Worm (Caenorhabditis elegans) whole organism, young adult: ENCODE measurements around the gene C16C8.22.

Source experiments
- B0035.1 ChIP-seq: sonication (generic microtip); optimal IDR thresholded peaks from 2 replicates; lab custom pipeline; 2016; ENCODE audit warnings: missing genetic modification characterization, mild to moderate bottlenecking, missing compliant biosample characterization, missing genotype, missing genetic modification reagents
- C06A6.2 ChIP-seq: fragments of 200-800 bp; sonication (Bioruptor generic); conservative IDR thresholded peaks from 2 replicates; pipeline ENCODE4 v1.3.6; 2022; ENCODE audit warnings: missing genetic modification characterization, missing compliant biosample characterization
- F37B4.10 ChIP-seq: fragments of 200-800 bp; sonication (Bioruptor generic); IDR thresholded peaks from 2 replicates; pipeline ENCODE4 v1.3.6; 2022; ENCODE audit warnings: missing genetic modification characterization, missing compliant biosample characterization
- F39B2.1 ChIP-seq: fragments of 200-800 bp; sonication (Bioruptor generic); IDR thresholded peaks from 2 replicates; pipeline ENCODE4 v1.3.6; 2022; ENCODE audit warnings: missing genetic modification reagents, missing genetic modification characterization, missing compliant biosample characterization
- F49E8.2 ChIP-seq: sonication (generic microtip); optimal IDR thresholded peaks from 3 replicates; lab custom pipeline; 2017; ENCODE audit warnings: missing genetic modification characterization, mild to moderate bottlenecking, missing compliant biosample characterization, antibody characterized with exemption, moderate library complexity; ENCODE audit not compliant: insufficient read depth
- F52B5.7 ChIP-seq: sonication (generic microtip); optimal IDR thresholded peaks from 2 replicates; lab custom pipeline; 2016; ENCODE audit warnings: mild to moderate bottlenecking, missing genetic modification characterization, missing compliant biosample characterization
- F57A8.1 ChIP-seq: fragments of 200-800 bp; sonication (Bioruptor generic); optimal IDR thresholded peaks from 2 replicates; lab custom pipeline; 2018; ENCODE audit warnings: mild to moderate bottlenecking, missing genetic modification characterization, moderate library complexity, missing compliant biosample characterization
- F57C9.4 ChIP-seq: sonication (generic microtip); optimal IDR thresholded peaks from 2 replicates; lab custom pipeline; 2017; ENCODE audit warnings: mild to moderate bottlenecking, missing genetic modification characterization, missing compliant biosample characterization
- K11D2.4 ChIP-seq: fragments of 200-800 bp; sonication (Bioruptor generic); IDR thresholded peaks from 2 replicates; pipeline ENCODE4 v1.3.6; 2022; ENCODE audit warnings: missing genetic modification reagents, missing genetic modification characterization, missing compliant biosample characterization
- K12H6.12 ChIP-seq: fragments of 200-800 bp; sonication (Bioruptor generic); optimal IDR thresholded peaks from 2 replicates; lab custom pipeline; 2018; ENCODE audit warnings: mild to moderate bottlenecking, missing genetic modification characterization, missing compliant biosample characterization
- Y56A3A.18 ChIP-seq: fragments of 200-800 bp; sonication (Bioruptor generic); IDR thresholded peaks from 2 replicates; pipeline ENCODE4 v1.3.6; 2022; ENCODE audit warnings: missing genetic modification reagents, missing genetic modification characterization, missing compliant biosample characterization
- Y95B8A.8 ChIP-seq: fragments of 200-800 bp; sonication (Bioruptor generic); IDR thresholded peaks from 2 replicates; pipeline ENCODE4 v1.3.6; 2022; ENCODE audit warnings: missing genetic modification reagents, missing genetic modification characterization, missing compliant biosample characterization
- ZK185.1 ChIP-seq: sonication (generic microtip); optimal IDR thresholded peaks from 2 replicates; lab custom pipeline; 2016; ENCODE audit warnings: mild to moderate bottlenecking, missing genetic modification characterization, missing compliant biosample characterization; ENCODE audit not compliant: poor library complexity, severe bottlenecking
- atf-7 ChIP-seq: sonication (generic microtip); optimal IDR thresholded peaks from 2 replicates; lab custom pipeline; 2017; ENCODE audit warnings: mild to moderate bottlenecking, missing genetic modification characterization, missing compliant biosample characterization
- athp-1 ChIP-seq: sonication (generic microtip); optimal IDR thresholded peaks from 2 replicates; lab custom pipeline; 2017; ENCODE audit warnings: mild to moderate bottlenecking, missing genetic modification characterization, missing compliant biosample characterization
- attf-3 ChIP-seq: fragments of 200-800 bp; sonication (Bioruptor generic); conservative IDR thresholded peaks from 2 replicates; pipeline ENCODE4 v1.3.6; 2022; ENCODE audit warnings: missing genetic modification reagents, missing genetic modification characterization, missing compliant biosample characterization
- attf-6 ChIP-seq: fragments of 200-800 bp; sonication (Bioruptor generic); IDR thresholded peaks from 2 replicates; pipeline ENCODE4 v1.3.6; 2022; ENCODE audit warnings: missing genetic modification reagents, missing genetic modification characterization, missing compliant biosample characterization
- ceh-40 ChIP-seq: fragments of 200-800 bp; sonication (Bioruptor generic); IDR thresholded peaks from 2 replicates; pipeline ENCODE4 v1.3.6; 2022; ENCODE audit warnings: missing genetic modification characterization, missing compliant biosample characterization
- ceh-91 ChIP-seq: fragments of 200-800 bp; sonication (Bioruptor generic); IDR thresholded peaks from 2 replicates; pipeline ENCODE4 v1.3.6; 2022; ENCODE audit warnings: missing genetic modification reagents, missing genetic modification characterization, missing compliant biosample characterization
- dox-1 ChIP-seq: fragments of 200-800 bp; sonication (Bioruptor generic); IDR thresholded peaks from 2 replicates; pipeline ENCODE4 v1.3.6; 2022; ENCODE audit warnings: missing genetic modification reagents, missing genetic modification characterization, missing compliant biosample characterization
- egl-18 ChIP-seq: fragments of 200-800 bp; sonication (Bioruptor generic); IDR thresholded peaks from 2 replicates; pipeline ENCODE4 v1.3.6; 2022; ENCODE audit warnings: missing genetic modification reagents, missing genetic modification characterization, missing compliant biosample characterization
- egl-44 ChIP-seq: fragments of 200-800 bp; sonication (Bioruptor generic); IDR thresholded peaks from 2 replicates; pipeline ENCODE4 v1.3.6; 2022; ENCODE audit warnings: missing genetic modification reagents, missing genetic modification characterization, missing compliant biosample characterization
- ets-4 ChIP-seq: fragments of 200-800 bp; sonication (Bioruptor generic); optimal IDR thresholded peaks from 2 replicates; lab custom pipeline; 2018; ENCODE audit warnings: mild to moderate bottlenecking, missing genetic modification characterization, missing compliant biosample characterization
- hlh-12 ChIP-seq: sonication (generic microtip); optimal IDR thresholded peaks from 2 replicates; lab custom pipeline; 2016; ENCODE audit warnings: missing genetic modification characterization, missing compliant biosample characterization
- hmg-20 ChIP-seq: fragments of 200-800 bp; sonication (Bioruptor generic); IDR thresholded peaks from 2 replicates; pipeline ENCODE4 v1.3.6; 2022; ENCODE audit warnings: missing genetic modification reagents, missing genetic modification characterization, missing compliant biosample characterization
- hsf-1 ChIP-seq: fragments of 200-800 bp; sonication (Bioruptor generic); IDR thresholded peaks from 2 replicates; pipeline ENCODE4 v1.3.6; 2022; ENCODE audit warnings: missing genetic modification reagents, missing genetic modification characterization, missing compliant biosample characterization
- let-607 ChIP-seq, 2 experiments: fragments of 200-800 bp in 1 of 2; sonication (Bioruptor generic) in 1 of 2; sonication (generic microtip) in 1 of 2; optimal IDR thresholded peaks; 2 replicates each; lab custom pipeline; 2016 to 2018; ENCODE audit warnings: mild to moderate bottlenecking in 2 of 2, missing compliant biosample characterization in 2 of 2, missing genetic modification characterization in 2 of 2, moderate library complexity in 2 of 2, missing genotype in 1 of 2
- lin-35 ChIP-seq, 3 experiments: fragments of 150-350 bp in 2 of 3; sonication (generic microtip) in 1 of 3; optimal IDR thresholded peaks; 2 replicates each; lab custom pipeline; 2014 to 2018; ENCODE audit warnings: missing biosample characterization in 3 of 3, missing genetic modification characterization in 3 of 3, missing genetic modification reagents in 3 of 3
- lin-40 ChIP-seq: sonication (generic microtip); optimal IDR thresholded peaks from 2 replicates; lab custom pipeline; 2016; ENCODE audit warnings: missing genetic modification characterization, mild to moderate bottlenecking, missing compliant biosample characterization, missing genotype, missing genetic modification reagents
- lir-1 ChIP-seq: fragments of 200-800 bp; sonication (Bioruptor generic); conservative IDR thresholded peaks from 2 replicates; pipeline ENCODE4 v1.3.6; 2022; ENCODE audit warnings: missing genetic modification reagents, missing genetic modification characterization, missing compliant biosample characterization
- lsl-1 ChIP-seq: fragments of 200-800 bp; sonication (Bioruptor generic); optimal IDR thresholded peaks from 2 replicates; lab custom pipeline; 2018; ENCODE audit warnings: mild to moderate bottlenecking, missing genetic modification characterization, moderate library complexity, missing compliant biosample characterization
- madf-3 ChIP-seq: fragments of 200-800 bp; sonication (Bioruptor generic); IDR thresholded peaks from 2 replicates; pipeline ENCODE4 v1.3.6; 2022; ENCODE audit warnings: missing genetic modification reagents, missing genetic modification characterization, missing compliant biosample characterization
- madf-8 ChIP-seq: fragments of 200-800 bp; sonication (Bioruptor generic); conservative IDR thresholded peaks from 2 replicates; pipeline ENCODE4 v1.3.6; 2022; ENCODE audit warnings: missing genetic modification reagents, missing genetic modification characterization, missing compliant biosample characterization
- nfya-1 ChIP-seq: sonication (generic microtip); optimal IDR thresholded peaks from 2 replicates; lab custom pipeline; 2017; ENCODE audit warnings: antibody characterized with exemption, missing compliant biosample characterization, missing genetic modification characterization, borderline replicate concordance; ENCODE audit not compliant: insufficient read depth
- nhr-27 ChIP-seq: fragments of 200-800 bp; sonication (Bioruptor generic); optimal IDR thresholded peaks from 2 replicates; lab custom pipeline; 2018; ENCODE audit warnings: mild to moderate bottlenecking, missing genetic modification characterization, moderate library complexity, missing compliant biosample characterization
- nhr-90 ChIP-seq: sonication (generic microtip); optimal IDR thresholded peaks from 2 replicates; lab custom pipeline; 2016; ENCODE audit warnings: missing genotype, mild to moderate bottlenecking, missing genetic modification characterization, missing compliant biosample characterization
- pha-4 ChIP-seq: fragments of 150-350 bp; sonication (generic microtip); optimal IDR thresholded peaks from 2 replicates; lab custom pipeline; 2014; ENCODE audit warnings: missing biosample characterization, missing genetic modification reagents, missing genetic modification characterization
- rpc-1 ChIP-seq, 2 experiments: fragments of 150-350 bp in 1 of 2; sonication (generic microtip) in 1 of 2; optimal IDR thresholded peaks; 2 replicates each; lab custom pipeline; 2014 to 2018; ENCODE audit warnings: missing biosample characterization in 1 of 2, missing genetic modification characterization in 1 of 2, missing genetic modification reagents in 1 of 2, missing genotype in 1 of 2
- snpc-1.1 ChIP-seq: sonication (generic microtip); optimal IDR thresholded peaks from 2 replicates; lab custom pipeline; 2017; ENCODE audit warnings: missing genetic modification characterization, mild to moderate bottlenecking, missing compliant biosample characterization, antibody characterized with exemption, moderate library complexity, missing genotype, missing genetic modification reagents; ENCODE audit not compliant: insufficient read depth
- snpc-4 ChIP-seq, 5 experiments: fragments of 150-350 bp in 1 of 5; sonication (generic microtip) in 4 of 5; optimal IDR thresholded peaks; 2 replicates each; lab custom pipeline; 2014 to 2018; ENCODE audit warnings: missing genetic modification characterization in 5 of 5, missing biosample characterization in 3 of 5, antibody characterized with exemption in 2 of 5, mild to moderate bottlenecking in 2 of 5, missing compliant biosample characterization in 2 of 5, missing genotype in 2 of 5, moderate library complexity in 2 of 5, missing genetic modification reagents in 1 of 5
- tbp1 ChIP-seq: fragments of 200-800 bp; sonication (Bioruptor generic); optimal IDR thresholded peaks from 2 replicates; lab custom pipeline; 2018; ENCODE audit warnings: mild to moderate bottlenecking, missing genetic modification characterization, missing compliant biosample characterization
- tlf-1 ChIP-seq: fragments of 200-800 bp; sonication (Bioruptor generic); optimal IDR thresholded peaks from 2 replicates; lab custom pipeline; 2018; ENCODE audit warnings: mild to moderate bottlenecking, missing genetic modification characterization, missing compliant biosample characterization
- unc-130 ChIP-seq: sonication (generic microtip); optimal IDR thresholded peaks from 2 replicates; lab custom pipeline; 2016; ENCODE audit warnings: missing genetic modification reagents, missing genetic modification characterization, missing compliant biosample characterization
- ztf-18 ChIP-seq: sonication (generic microtip); optimal IDR thresholded peaks from 2 replicates; lab custom pipeline; 2016; ENCODE audit warnings: missing genotype, mild to moderate bottlenecking, missing genetic modification characterization, missing compliant biosample characterization
- ztf-22 ChIP-seq: fragments of 200-800 bp; sonication (Bioruptor generic); optimal IDR thresholded peaks from 2 replicates; lab custom pipeline; 2018; ENCODE audit warnings: mild to moderate bottlenecking, missing genetic modification characterization, moderate library complexity, missing compliant biosample characterization
- ztf-25 ChIP-seq: fragments of 200-800 bp; sonication (Bioruptor generic); IDR thresholded peaks from 2 replicates; pipeline ENCODE4 v1.3.6; 2022; ENCODE audit warnings: missing genetic modification reagents, missing genetic modification characterization, missing compliant biosample characterization

C16C8.22 gene

DNA sequence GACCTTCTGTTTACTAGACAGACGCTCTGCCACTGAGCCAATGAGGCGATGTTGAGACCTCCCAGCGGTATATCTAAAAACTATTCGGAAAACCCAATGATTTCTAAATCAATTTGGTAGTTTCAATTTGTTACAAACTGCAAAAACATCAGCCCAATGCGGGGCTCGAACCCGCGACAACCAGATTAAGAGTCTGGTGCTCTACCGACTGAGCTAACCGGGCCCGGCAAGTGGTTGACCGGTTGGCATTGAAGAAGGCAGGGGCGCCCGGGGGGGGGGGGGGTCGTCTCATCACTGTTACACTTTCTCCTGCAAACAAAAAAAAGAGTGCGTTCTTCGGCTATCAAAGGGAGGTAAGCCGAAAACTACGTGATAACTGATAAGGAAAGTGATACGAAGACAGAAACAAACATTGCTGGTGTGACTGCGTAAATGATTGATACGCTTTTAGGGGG lies 3.8 kb downstream of the C16C8.22 start (continued):
- TF ChIP-seq madf-3 (GFP tag; lab: Robert Waterston, UW), result no peak
- TF ChIP-seq F57C9.4, result no peak
- TF ChIP-seq atf-7 (tag; lab: Kevin White, UChicago), result peak; percentile 75
- peak; percentile 58 for TF ChIP-seq snpc-4 (GFP tag; optimal IDR thresholded peaks at IDR 0.05; lab: Kevin White, UChicago)
- peak in 3 of 4 experiments; percentile 47 to 66 (median 60) for TF ChIP-seq snpc-4 (tag; optimal IDR thresholded peaks at IDR 0.05; lab: Kevin White, UChicago)
- no peak for TF ChIP-seq lin-40 (tag; lab: Kevin White, UChicago)
- TF ChIP-seq F37B4.10 (GFP tag; lab: Robert Waterston, UW), result no peak
- peak; percentile 65 for TF ChIP-seq lsl-1 (GFP tag; lab: Kevin White, UChicago)
- TF ChIP-seq hlh-12 (tag; lab: Kevin White, UChicago), result no peak
- peak; percentile 81; the same call in 1 of the 2 replicates for TF ChIP-seq egl-44 (GFP tag; lab: Robert Waterston, UW)
- peak; percentile 33 for TF ChIP-seq ets-4
- TF ChIP-seq F39B2.1, result no peak
- TF ChIP-seq let-607 (tag; optimal IDR thresholded peaks at IDR 0.05; lab: Kevin White, UChicago), result peak; percentile 25 to 54
- TF ChIP-seq K11D2.4 (GFP tag; lab: Robert Waterston, UW), result no peak
- TF ChIP-seq nhr-27, result peak; percentile 69
- peak; percentile 60; the same call in 1 of the 2 replicates for TF ChIP-seq ztf-25 (GFP tag; lab: Robert Waterston, UW)
- TF ChIP-seq nfya-1 (tag; lab: Kevin White, UChicago), result no peak
- no peak for TF ChIP-seq hsf-1 (GFP tag; lab: Robert Waterston, UW)
- peak; percentile 44 for TF ChIP-seq K12H6.12 (tag; lab: Kevin White, UChicago)
- no peak for TF ChIP-seq attf-3 (GFP tag; lab: Robert Waterston, UW)
- TF ChIP-seq ZK185.1 (tag; lab: Kevin White, UChicago), result no peak
- TF ChIP-seq ceh-40 (GFP tag; lab: Robert Waterston, UW), result peak; percentile 76; the same call in 1 of the 2 replicates
- no peak for TF ChIP-seq ztf-22
- peak; percentile 87 for TF ChIP-seq Y56A3A.18 (GFP tag; lab: Robert Waterston, UW)
- no peak for TF ChIP-seq lir-1 (GFP tag; lab: Robert Waterston, UW)
- TF ChIP-seq unc-130 (GFP tag; lab: Kevin White, UChicago), result peak; percentile 19
- TF ChIP-seq ceh-91 (GFP tag; lab: Robert Waterston, UW), result 0 out of 2 replicates have a peak, but pooled peaks have one; percentile 21
- TF ChIP-seq B0035.1 (tag; lab: Kevin White, UChicago), result peak; percentile 27
- TF ChIP-seq snpc-1.1, result peak; percentile 7
- peak; percentile 30; the same call in 1 of the 2 replicates for TF ChIP-seq C06A6.2 (GFP tag; lab: Robert Waterston, UW)
- TF ChIP-seq nhr-90 (tag; lab: Kevin White, UChicago), result peak; percentile 92
- TF ChIP-seq hmg-20 (GFP tag; lab: Robert Waterston, UW), result peak; percentile 63; the same call in 1 of the 2 replicates
- no peak for TF ChIP-seq Y95B8A.8 (GFP tag; lab: Robert Waterston, UW)
- peak; percentile 8 for TF ChIP-seq F52B5.7 (tag; lab: Kevin White, UChicago)
- TF ChIP-seq attf-6 (GFP tag; lab: Robert Waterston, UW), result 0 out of 2 replicates have a peak, but pooled peaks have one; percentile 39
- peak; percentile 81 for TF ChIP-seq F57A8.1
- TF ChIP-seq rpc-1 (optimal IDR thresholded peaks at IDR 0.05; lab: Kevin White, UChicago), result peak; percentile 90
- peak; percentile 87 for TF ChIP-seq rpc-1 (tag; optimal IDR thresholded peaks at IDR 0.05; lab: Kevin White, UChicago)
- TF ChIP-seq lin-35 (GFP tag; optimal IDR thresholded peaks at IDR 0.05; lab: Kevin White, UChicago), result peak in 1 of 3 experiments; percentile 39
- TF ChIP-seq dox-1 (GFP tag; lab: Robert Waterston, UW), result peak; percentile 92
- TF ChIP-seq F49E8.2 (tag; lab: Kevin White, UChicago), result no peak
- TF ChIP-seq egl-18 (GFP tag; lab: Robert Waterston, UW), result no peak
- TF ChIP-seq ztf-18 (tag; lab: Kevin White, UChicago), result peak; percentile 66
- TF ChIP-seq madf-8 (GFP tag; lab: Robert Waterston, UW), result no peak
- no peak for TF ChIP-seq pha-4 (tag; lab: Kevin White, UChicago)
- TF ChIP-seq tbp1 (GFP tag; lab: Kevin White, UChicago), result peak; percentile 97
- TF ChIP-seq tlf-1, result peak; percentile 27
- TF ChIP-seq athp-1 (tag; lab: Kevin White, UChicago), result peak; percentile 74
